Fruit fly (Drosophila melanogaster) whole organism, embryonic: ENCODE results near the gene CG45078.
A peak's percentile ranks its signal among the peaks of the same experiment; 100 is the strongest.

Source experiments
- B-H1 ChIP-seq: fragments of 200-800 bp; sonication (Bioruptor generic); IDR thresholded peaks from 3 replicates; pipeline ENCODE4 v1.3.6; 2022; ENCODE audit warnings: missing biosample characterization, missing genetic modification characterization
- Blimp-1 ChIP-seq: fragments of 200-800 bp; sonication (Bioruptor generic); optimal IDR thresholded peaks from 3 replicates; lab custom pipeline; 2018; ENCODE audit warnings: missing biosample characterization, missing genetic modification characterization, mild to moderate bottlenecking, moderate library complexity, missing genetic modification reagents
- BtbVII ChIP-seq: fragments of 200-800 bp; sonication (Bioruptor generic); optimal IDR thresholded peaks from 3 replicates; lab custom pipeline; 2017; ENCODE audit warnings: missing biosample characterization, mild to moderate bottlenecking, missing genetic modification characterization
- CG10267 ChIP-seq: fragments of 200-800 bp; sonication (Bioruptor generic); optimal IDR thresholded peaks from 2 replicates; lab custom pipeline; 2018; ENCODE audit warnings: missing biosample characterization, mild to moderate bottlenecking, missing genetic modification characterization, moderate library complexity
- CG12391 ChIP-seq: fragments of 200-800 bp; sonication (Bioruptor generic); optimal IDR thresholded peaks from 3 replicates; lab custom pipeline; 2018; ENCODE audit warnings: missing biosample characterization, mild to moderate bottlenecking, missing genetic modification characterization, moderate library complexity
- CG12942 ChIP-seq: fragments of 200-800 bp; sonication (Bioruptor generic); optimal IDR thresholded peaks from 3 replicates; lab custom pipeline; 2016; ENCODE audit warnings: missing biosample characterization, missing genetic modification characterization
- CG13287 ChIP-seq: fragments of 200-800 bp; sonication (Bioruptor generic); IDR thresholded peaks from 2 replicates; pipeline ENCODE4 v1.3.6; 2022; ENCODE audit warnings: missing biosample characterization, missing genetic modification characterization; ENCODE audit not compliant: partially characterized antibody
- CG15514 ChIP-seq: fragments of 200-800 bp; sonication (Bioruptor generic); optimal IDR thresholded peaks from 3 replicates; lab custom pipeline; 2017; ENCODE audit warnings: missing biosample characterization, missing genetic modification characterization, mild to moderate bottlenecking, moderate library complexity, missing genetic modification reagents
- CG15601 ChIP-seq: fragments of 200-800 bp; sonication (Bioruptor generic); optimal IDR thresholded peaks from 3 replicates; lab custom pipeline; 2019; ENCODE audit warnings: missing biosample characterization, mild to moderate bottlenecking, missing genetic modification characterization, moderate library complexity
- CG1647 ChIP-seq: fragments of 200-800 bp; sonication (Bioruptor generic); optimal IDR thresholded peaks from 3 replicates; lab custom pipeline; 2016; ENCODE audit warnings: missing biosample characterization, missing genetic modification characterization
- CG16863 ChIP-seq: fragments of 200-800 bp; sonication (Bioruptor generic); optimal IDR thresholded peaks from 3 replicates; lab custom pipeline; 2016; ENCODE audit warnings: missing biosample characterization, missing genetic modification characterization
- CG31441 ChIP-seq: fragments of 200-800 bp; sonication (Bioruptor generic); IDR thresholded peaks from 2 replicates; pipeline ENCODE4 v1.3.6; 2022; ENCODE audit warnings: missing biosample characterization, missing genetic modification characterization
- CG33557 ChIP-seq: fragments of 200-800 bp; sonication (Bioruptor generic); optimal IDR thresholded peaks from 2 replicates; lab custom pipeline; 2019; ENCODE audit warnings: missing biosample characterization, mild to moderate bottlenecking, missing genetic modification characterization, moderate library complexity
- CG43689 ChIP-seq: fragments of 200-800 bp; sonication (Bioruptor generic); IDR thresholded peaks from 2 replicates; pipeline ENCODE4 v1.3.6; 2022; ENCODE audit warnings: missing biosample characterization, missing genetic modification characterization
- CG4707 ChIP-seq: fragments of 200-800 bp; sonication (Bioruptor generic); optimal IDR thresholded peaks from 2 replicates; lab custom pipeline; 2018; ENCODE audit warnings: missing biosample characterization, mild to moderate bottlenecking, missing genetic modification characterization, moderate library complexity
- CG6813 ChIP-seq: fragments of 200-800 bp; sonication (Bioruptor generic); optimal IDR thresholded peaks from 2 replicates; lab custom pipeline; 2017; ENCODE audit warnings: missing biosample characterization, missing genetic modification characterization, mild to moderate bottlenecking, moderate library complexity, missing genetic modification reagents
- CG8944 ChIP-seq: fragments of 200-800 bp; sonication (Bioruptor generic); optimal IDR thresholded peaks from 3 replicates; lab custom pipeline; 2016; ENCODE audit warnings: missing biosample characterization, missing genetic modification characterization
- CG9609 ChIP-seq: fragments of 200-800 bp; sonication (Bioruptor generic); optimal IDR thresholded peaks from 3 replicates; lab custom pipeline; 2016; ENCODE audit warnings: missing biosample characterization, missing genetic modification characterization
- CG9817 ChIP-seq: fragments of 200-800 bp; sonication (Bioruptor generic); optimal IDR thresholded peaks from 2 replicates; lab custom pipeline; 2018; ENCODE audit warnings: missing biosample characterization, mild to moderate bottlenecking, missing genetic modification characterization, moderate library complexity
- CHES-1-like ChIP-seq: fragments of 200-800 bp; sonication (Bioruptor generic); optimal IDR thresholded peaks from 2 replicates; lab custom pipeline; 2016; ENCODE audit warnings: missing biosample characterization, missing genetic modification characterization
- Dip2 ChIP-seq: fragments of 200-800 bp; sonication (Bioruptor generic); IDR thresholded peaks from 2 replicates; pipeline ENCODE4 v1.3.6; 2022; ENCODE audit warnings: missing biosample characterization, missing genetic modification characterization
- Fer2 ChIP-seq: fragments of 200-800 bp; sonication (Bioruptor generic); optimal IDR thresholded peaks from 2 replicates; lab custom pipeline; 2018; ENCODE audit warnings: missing biosample characterization, mild to moderate bottlenecking, missing genetic modification characterization, moderate library complexity
- H2.0 ChIP-seq: fragments of 200-800 bp; sonication (Bioruptor generic); IDR thresholded peaks from 2 replicates; pipeline ENCODE4 v1.3.6; 2022; ENCODE audit warnings: missing biosample characterization, missing genetic modification characterization
- Hr3 ChIP-seq: fragments of 200-800 bp; sonication (Bioruptor generic); optimal IDR thresholded peaks from 3 replicates; lab custom pipeline; 2016; ENCODE audit warnings: missing biosample characterization, missing genetic modification characterization
- Opbp ChIP-seq: fragments of 200-800 bp; sonication (Bioruptor generic); IDR thresholded peaks from 3 replicates; pipeline ENCODE4 v1.3.6; 2022; ENCODE audit warnings: missing biosample characterization, missing genetic modification characterization; ENCODE audit not compliant: partially characterized antibody
- Pdp1 ChIP-seq, 2 experiments: fragments of 200-800 bp; sonication (Bioruptor generic); optimal IDR thresholded peaks; 3 replicates each; lab custom pipeline; 2016; ENCODE audit warnings: missing biosample characterization in 2 of 2, missing genetic modification characterization in 2 of 2, mild to moderate bottlenecking in 1 of 2, moderate library complexity in 1 of 2
- TFAM ChIP-seq: fragments of 200-800 bp; sonication (Bioruptor generic); optimal IDR thresholded peaks from 2 replicates; lab custom pipeline; 2017; ENCODE audit warnings: missing biosample characterization, missing genetic modification characterization, inconsistent platforms
- Xbp1 ChIP-seq: fragments of 200-800 bp; sonication (Bioruptor generic); optimal IDR thresholded peaks from 3 replicates; lab custom pipeline; 2016; ENCODE audit warnings: missing biosample characterization, mild to moderate bottlenecking, missing genetic modification characterization
- Xrp1 ChIP-seq: fragments of 200-800 bp; sonication (Bioruptor generic); IDR thresholded peaks from 2 replicates; pipeline ENCODE4 v1.3.6; 2022; ENCODE audit warnings: missing biosample characterization, missing genetic modification characterization
- abd-A ChIP-seq: fragments of 200-800 bp; sonication (Bioruptor generic); optimal IDR thresholded peaks from 3 replicates; lab custom pipeline; 2019; ENCODE audit warnings: missing biosample characterization, mild to moderate bottlenecking, missing genetic modification characterization, moderate library complexity
- chn ChIP-seq: fragments of 200-800 bp; sonication (Bioruptor generic); optimal IDR thresholded peaks from 2 replicates; lab custom pipeline; 2016; ENCODE audit warnings: missing biosample characterization, missing genetic modification characterization
- gem ChIP-seq: fragments of 200-800 bp; sonication (Bioruptor generic); optimal IDR thresholded peaks from 2 replicates; lab custom pipeline; 2019; ENCODE audit warnings: missing biosample characterization, mild to moderate bottlenecking, missing genetic modification characterization, moderate library complexity
- gfzf ChIP-seq: fragments of 200-800 bp; sonication (Bioruptor generic); optimal IDR thresholded peaks from 2 replicates; lab custom pipeline; 2016; ENCODE audit warnings: missing biosample characterization, mild to moderate bottlenecking, missing genetic modification characterization, moderate library complexity
- insv ChIP-seq, 2 experiments: fragments of 200-800 bp; sonication (Bioruptor generic); optimal IDR thresholded peaks; 3 replicates each; lab custom pipeline; 2016 to 2018; ENCODE audit warnings: missing biosample characterization in 2 of 2, missing genetic modification characterization in 2 of 2
- kay ChIP-seq: fragments of 200-800 bp; sonication (Bioruptor generic); optimal IDR thresholded peaks from 2 replicates; lab custom pipeline; 2016; ENCODE audit warnings: missing biosample characterization, missing genetic modification characterization
- luna ChIP-seq: fragments of 200-800 bp; sonication (Bioruptor generic); optimal IDR thresholded peaks from 2 replicates; lab custom pipeline; 2016; ENCODE audit warnings: missing biosample characterization, missing genetic modification characterization
- nerfin-2 ChIP-seq: fragments of 200-800 bp; sonication (Bioruptor generic); IDR thresholded peaks from 2 replicates; pipeline ENCODE4 v1.3.6; 2022; ENCODE audit warnings: missing biosample characterization, missing genetic modification characterization; ENCODE audit not compliant: partially characterized antibody
- peb ChIP-seq: fragments of 200-800 bp; sonication (Bioruptor generic); IDR thresholded peaks from 2 replicates; pipeline ENCODE4 v1.3.6; 2022; ENCODE audit warnings: missing biosample characterization, missing genetic modification characterization
- pnt ChIP-seq: fragments of 200-800 bp; sonication (Bioruptor generic); optimal IDR thresholded peaks from 3 replicates; lab custom pipeline; 2016; ENCODE audit warnings: missing biosample characterization, missing genetic modification characterization
- ro ChIP-seq: fragments of 200-800 bp; sonication (Bioruptor generic); IDR thresholded peaks from 2 replicates; pipeline ENCODE4 v1.3.6; 2022; ENCODE audit warnings: missing biosample characterization, missing genetic modification characterization
- scrt ChIP-seq: fragments of 200-800 bp; sonication (Bioruptor generic); optimal IDR thresholded peaks from 2 replicates; lab custom pipeline; 2018; ENCODE audit warnings: missing biosample characterization, mild to moderate bottlenecking, missing genetic modification characterization, moderate library complexity
- so ChIP-seq: fragments of 200-800 bp; sonication (Bioruptor generic); IDR thresholded peaks from 3 replicates; pipeline ENCODE4 v1.3.6; 2022; ENCODE audit warnings: missing biosample characterization, missing genetic modification characterization
- tgo ChIP-seq: fragments of 200-800 bp; sonication (Bioruptor generic); IDR thresholded peaks from 3 replicates; pipeline ENCODE4 v1.3.6; 2022; ENCODE audit warnings: missing biosample characterization, missing genetic modification characterization
- tup ChIP-seq: fragments of 200-800 bp; sonication (Bioruptor generic); optimal IDR thresholded peaks from 2 replicates; lab custom pipeline; 2016; ENCODE audit warnings: missing biosample characterization, mild to moderate bottlenecking, missing genetic modification characterization, moderate library complexity
- twi ChIP-seq: fragments of 200-800 bp; optimal IDR thresholded peaks from 2 replicates; lab custom pipeline; 2019; ENCODE audit warnings: missing biosample characterization, mild to moderate bottlenecking, missing genetic modification characterization, moderate library complexity
- unpg ChIP-seq: fragments of 200-800 bp; sonication (Bioruptor generic); optimal IDR thresholded peaks from 3 replicates; lab custom pipeline; 2018; ENCODE audit warnings: missing biosample characterization, mild to moderate bottlenecking, missing genetic modification characterization, moderate library complexity
- zen2 ChIP-seq: fragments of 200-800 bp; sonication (Bioruptor generic); IDR thresholded peaks from 3 replicates; pipeline ENCODE4 v1.3.6; 2022; ENCODE audit warnings: missing biosample characterization, missing genetic modification characterization; ENCODE audit not compliant: partially characterized antibody

The CG45078 gene

dm6 chr3R:10760966-10761855 is 16.0 kb downstream of the CG45078 start, which contains the start of the genes MED7 and Cap-H2 (continued):
- TF ChIP-seq gem (tag; lab: Kevin White, UChicago) (peak; percentile 89), Xrp1 (GFP tag; lab: Robert Waterston, UW) (peak; percentile 81), TFAM (GFP tag; lab: Kevin White, UChicago) (no peak), zen2 (GFP tag; lab: Robert Waterston, UW) (peak; percentile 94), CG12942 (peak; percentile 80), Fer2 (tag; lab: Kevin White, UChicago) (peak; percentile 81), scrt (no peak), B-H1 (GFP tag; lab: Robert Waterston, UW) (peak; percentile 63), CG1647 (GFP tag; lab: Kevin White, UChicago) (peak; percentile 68), luna (GFP tag; lab: Kevin White, UChicago) (peak; percentile 7), tup (GFP tag; lab: Kevin White, UChicago) (peak; percentile 58), Opbp (GFP tag; lab: Robert Waterston, UW) (peak; percentile 96), CG31441 (GFP tag; lab: Robert Waterston, UW) (no peak; the same call in none of the 2 replicates), CG9817 (tag; lab: Kevin White, UChicago) (peak; percentile 84), CG13287 (GFP tag; lab: Robert Waterston, UW) (peak; percentile 100), CG43689 (GFP tag; lab: Robert Waterston, UW) (no peak), CG15514 (GFP tag; lab: Kevin White, UChicago) (peak; percentile 80), nerfin-2 (peak; percentile 92), so (GFP tag; lab: Robert Waterston, UW) (peak; percentile 78; the same call in 2 of the 3 replicates), tgo (GFP tag; lab: Robert Waterston, UW) (peak; percentile 82), BtbVII (GFP tag; lab: Kevin White, UChicago) (peak; percentile 5), CG9609 (GFP tag; lab: Kevin White, UChicago) (peak; percentile 47), Hr3 (GFP tag; lab: Kevin White, UChicago) (peak; percentile 85), twi (peak; percentile 68), unpg (peak; percentile 72), insv (GFP tag; optimal IDR thresholded peaks at IDR 0.05; lab: Kevin White, UChicago) (peak in 1 of 2 experiments; percentile 31), Pdp1 (GFP tag; optimal IDR thresholded peaks at IDR 0.05; lab: Kevin White, UChicago) (peak; percentile 85 to 87), CG6813 (GFP tag; lab: Kevin White, UChicago) (peak; percentile 2), Xbp1 (GFP tag; lab: Kevin White, UChicago) (peak; percentile 90), Dip2 (peak; percentile 25; the same call in 1 of the 2 replicates), ro (GFP tag; lab: Robert Waterston, UW) (peak; percentile 27; the same call in 1 of the 2 replicates), abd-A (no peak), CG16863 (GFP tag; lab: Kevin White, UChicago) (peak; percentile 67), Blimp-1 (GFP tag; lab: Kevin White, UChicago) (no peak), CG15601 (tag; lab: Kevin White, UChicago) (peak; percentile 72), gfzf (peak; percentile 39), CG4707 (GFP tag; lab: Kevin White, UChicago) (no peak), CHES-1-like (GFP tag; lab: Kevin White, UChicago) (peak; percentile 74), CG10267 (tag; lab: Kevin White, UChicago) (peak; percentile 81), CG8944 (peak; percentile 80), H2.0 (GFP tag; lab: Robert Waterston, UW) (peak; percentile 70), chn (GFP tag; lab: Kevin White, UChicago) (peak; percentile 86), pnt (peak; percentile 65), CG12391 (peak; percentile 92), kay (GFP tag; lab: Kevin White, UChicago) (peak; percentile 88), peb (peak; percentile 53; the same call in 1 of the 2 replicates), CG33557 (peak; percentile 73)
